Fruit fly (Drosophila melanogaster): ENCODE data around the gene CG6071.

Gene CG6071

dm6 chr3L:11648410-11648809, 2.6 kb upstream of the CG6071 start, which contains the start of the genes RIOK1 and Polr3H (continued):
- TF ChIP-seq Bteb2 (GFP tag; optimal IDR thresholded peaks at IDR 0.05) = peak; percentile 73
- no peak for TF ChIP-seq kay (GFP tag; optimal IDR thresholded peaks at IDR 0.05)
- TF ChIP-seq eyg (GFP tag; optimal IDR thresholded peaks at IDR 0.05) = peak; percentile 18
- TF ChIP-seq vvl (GFP tag; IDR thresholded peaks at IDR 0.05) = peak; percentile 64; the same call in 1 of the 2 replicates
- TF ChIP-seq eve (GFP tag; optimal IDR thresholded peaks at IDR 0.05) = no peak
- peak; percentile 34; the same call in 1 of the 2 replicates for TF ChIP-seq Scr (GFP tag; IDR thresholded peaks at IDR 0.05; ENCODE audit: partially characterized antibody)
- peak; percentile 6 for TF ChIP-seq CG10565 (GFP tag; optimal IDR thresholded peaks at IDR 0.05)
- peak; percentile 33; the same call in 1 of the 3 replicates for TF ChIP-seq H15 (GFP tag; IDR thresholded peaks at IDR 0.05)
- no peak for TF ChIP-seq CG31365 (tag; optimal IDR thresholded peaks at IDR 0.05)
- TF ChIP-seq CG12659 (GFP tag; optimal IDR thresholded peaks at IDR 0.05) = peak; percentile 72
- TF ChIP-seq fd96Cb (tag; optimal IDR thresholded peaks at IDR 0.05) = peak; percentile 35
- TF ChIP-seq Atf3 (GFP tag; optimal IDR thresholded peaks at IDR 0.05) = peak; percentile 47
- TF ChIP-seq Side (GFP tag; optimal IDR thresholded peaks at IDR 0.05) = peak; percentile 64
- TF ChIP-seq CG14014 (GFP tag; IDR thresholded peaks at IDR 0.05) = peak; percentile 68
- no peak for TF ChIP-seq Abd-B (GFP tag; optimal IDR thresholded peaks at IDR 0.05)
- TF ChIP-seq bbx (GFP tag; IDR thresholded peaks at IDR 0.05; ENCODE audit: partially characterized antibody) = 0 out of 2 replicates have a peak, but pooled peaks have one; percentile 30
- peak; percentile 34 for TF ChIP-seq CG3838 (GFP tag; optimal IDR thresholded peaks at IDR 0.05)
- TF ChIP-seq zfh1 (GFP tag; IDR thresholded peaks at IDR 0.05) = peak; percentile 48; the same call in 2 of the 3 replicates
- peak; percentile 73 for TF ChIP-seq CG4424 (GFP tag; optimal IDR thresholded peaks at IDR 0.05)
- peak; percentile 5 for TF ChIP-seq CG10462 (GFP tag; optimal IDR thresholded peaks at IDR 0.05)
- TF ChIP-seq jumu (GFP tag; optimal IDR thresholded peaks at IDR 0.05) = peak; percentile 38
- peak; percentile 40; the same call in 1 of the 2 replicates for TF ChIP-seq ranshi (GFP tag; IDR thresholded peaks at IDR 0.05)
- TF ChIP-seq Lim3 (GFP tag; IDR thresholded peaks at IDR 0.05) = no peak
- 0 out of 2 replicates have a peak, but pooled peaks have one; percentile 21 for TF ChIP-seq CG1024 (GFP tag; IDR thresholded peaks at IDR 0.05)
- TF ChIP-seq sqz (GFP tag; optimal IDR thresholded peaks at IDR 0.05) = no peak
- TF ChIP-seq phol (tag; optimal IDR thresholded peaks at IDR 0.05) = peak; percentile 96
- peak; percentile 23 for TF ChIP-seq CG33557 (GFP tag; optimal IDR thresholded peaks at IDR 0.05)
- peak; percentile 88 for TF ChIP-seq Ets65A (GFP tag)
- no peak for TF ChIP-seq CoRest (tag; optimal IDR thresholded peaks at IDR 0.05)
- peak; percentile 21; the same call in 1 of the 2 replicates for TF ChIP-seq ara (GFP tag; IDR thresholded peaks at IDR 0.05)
- TF ChIP-seq CG5180 (GFP tag; optimal IDR thresholded peaks at IDR 0.05) = no peak
- no peak for TF ChIP-seq Lpt (GFP tag; optimal IDR thresholded peaks at IDR 0.05)
- no peak; the same call in 1 of the 2 replicates for TF ChIP-seq CG14667 (GFP tag; IDR thresholded peaks at IDR 0.05)
- TF ChIP-seq CG9797 (GFP tag; optimal IDR thresholded peaks at IDR 0.05) = peak; percentile 82
- TF ChIP-seq CG15601 (tag; optimal IDR thresholded peaks at IDR 0.05) = no peak
- no peak for TF ChIP-seq Doc2 (GFP tag; IDR thresholded peaks at IDR 0.05)
- no peak for TF ChIP-seq CG30020 (tag; optimal IDR thresholded peaks at IDR 0.05)
- TF ChIP-seq CG5245 (GFP tag; optimal IDR thresholded peaks at IDR 0.05) = peak; percentile 47
- TF ChIP-seq sisA (GFP tag; IDR thresholded peaks at IDR 0.05) = peak; percentile 56
- peak; percentile 67 for TF ChIP-seq E2f2 (GFP tag; IDR thresholded peaks at IDR 0.05)
- no peak for TF ChIP-seq Fer2 (tag; optimal IDR thresholded peaks at IDR 0.05)
- TF ChIP-seq CG10543 (GFP tag; optimal IDR thresholded peaks at IDR 0.05) = no peak
- TF ChIP-seq sr (GFP tag; IDR thresholded peaks at IDR 0.05) = no peak
- no peak for TF ChIP-seq Nf-YC (tag; optimal IDR thresholded peaks at IDR 0.05)
- TF ChIP-seq MTF-1 (GFP tag; optimal IDR thresholded peaks at IDR 0.05; ENCODE audit: borderline replicate concordance) = no peak
- no peak for TF ChIP-seq Gsc (GFP tag; IDR thresholded peaks at IDR 0.05)
- no peak for TF ChIP-seq CG10147 (GFP tag; optimal IDR thresholded peaks at IDR 0.05)
- no peak for TF ChIP-seq croc (GFP tag; conservative IDR thresholded peaks at IDR 0.05)
- peak; percentile 40 for TF ChIP-seq CG8089 (GFP tag; optimal IDR thresholded peaks at IDR 0.05)
- no peak for TF ChIP-seq dati (GFP tag; IDR thresholded peaks at IDR 0.05)
- peak; percentile 43 for TF ChIP-seq CG1647 (GFP tag; optimal IDR thresholded peaks at IDR 0.05)
